Fruit fly (Drosophila melanogaster) whole organism, prepupa: Measurements from ENCODE around the gene CG13365.

Experiments used
- Blimp-1 ChIP-seq: fragments of 200-800 bp; sonication (Bioruptor generic); optimal IDR thresholded peaks from 3 replicates; lab custom pipeline; 2017; ENCODE audit warnings: missing biosample characterization, missing genetic modification characterization, mild to moderate bottlenecking, moderate library complexity, missing genetic modification reagents
- CG10631 ChIP-seq: fragments of 200-800 bp; sonication (Bioruptor generic); optimal IDR thresholded peaks from 2 replicates; lab custom pipeline; 2016; ENCODE audit warnings: missing biosample characterization, missing genetic modification characterization
- CG11902 ChIP-seq: fragments of 200-800 bp; sonication (Bioruptor generic); optimal IDR thresholded peaks from 3 replicates; lab custom pipeline; 2016; ENCODE audit warnings: missing biosample characterization, missing genetic modification characterization
- CG15336 ChIP-seq: fragments of 200-800 bp; sonication (Bioruptor generic); IDR thresholded peaks from 2 replicates; pipeline ENCODE4 v1.3.6; 2022; ENCODE audit warnings: missing biosample characterization, missing genetic modification characterization
- CG1621 ChIP-seq: fragments of 200-800 bp; sonication (Bioruptor generic); optimal IDR thresholded peaks from 3 replicates; lab custom pipeline; 2018; ENCODE audit warnings: missing biosample characterization, mild to moderate bottlenecking, missing genetic modification characterization
- CG16779 ChIP-seq: fragments of 200-800 bp; sonication (Bioruptor generic); optimal IDR thresholded peaks from 3 replicates; lab custom pipeline; 2017; ENCODE audit warnings: missing biosample characterization, mild to moderate bottlenecking, missing genetic modification characterization
- CG3032 ChIP-seq: fragments of 200-800 bp; optimal IDR thresholded peaks from 2 replicates; lab custom pipeline; 2019; ENCODE audit warnings: missing biosample characterization, mild to moderate bottlenecking, missing genetic modification characterization, moderate library complexity
- CG31627 ChIP-seq: fragments of 200-800 bp; sonication (Bioruptor generic); optimal IDR thresholded peaks from 3 replicates; lab custom pipeline; 2016; ENCODE audit warnings: missing biosample characterization, missing genetic modification characterization
- CG32006 ChIP-seq: fragments of 200-800 bp; sonication (Bioruptor generic); optimal IDR thresholded peaks from 3 replicates; lab custom pipeline; 2017; ENCODE audit warnings: missing biosample characterization, mild to moderate bottlenecking, missing genetic modification characterization
- CG34406 ChIP-seq: fragments of 200-800 bp; sonication (Bioruptor generic); optimal IDR thresholded peaks from 3 replicates; lab custom pipeline; 2016; ENCODE audit warnings: missing biosample characterization, missing genetic modification characterization
- CG3919 ChIP-seq: fragments of 200-800 bp; sonication (Bioruptor generic); optimal IDR thresholded peaks from 3 replicates; lab custom pipeline; 2016; ENCODE audit warnings: missing biosample characterization, missing genetic modification characterization
- CG4318 ChIP-seq: fragments of 200-800 bp; sonication (Bioruptor generic); optimal IDR thresholded peaks from 3 replicates; lab custom pipeline; 2017; ENCODE audit warnings: missing biosample characterization, mild to moderate bottlenecking, missing genetic modification characterization
- CG6163 ChIP-seq: fragments of 200-800 bp; sonication (Bioruptor generic); IDR thresholded peaks from 3 replicates; pipeline ENCODE4 v1.3.6; 2022; ENCODE audit warnings: missing biosample characterization, missing genetic modification characterization
- CG6808 ChIP-seq: fragments of 200-800 bp; sonication (Bioruptor generic); optimal IDR thresholded peaks from 3 replicates; lab custom pipeline; 2017; ENCODE audit warnings: missing biosample characterization, missing genetic modification characterization, mild to moderate bottlenecking, moderate library complexity, missing genetic modification reagents
- CG6854 ChIP-seq: fragments of 200-800 bp; sonication (Bioruptor generic); optimal IDR thresholded peaks from 2 replicates; lab custom pipeline; 2017; ENCODE audit warnings: missing biosample characterization, mild to moderate bottlenecking, missing genetic modification characterization
- CG8119 ChIP-seq: fragments of 200-800 bp; sonication (Bioruptor generic); IDR thresholded peaks from 3 replicates; pipeline ENCODE4 v1.3.6; 2022; ENCODE audit warnings: missing biosample characterization, missing genetic modification characterization
- CG9139 ChIP-seq: fragments of 200-800 bp; sonication (Bioruptor generic); optimal IDR thresholded peaks from 3 replicates; lab custom pipeline; 2017; ENCODE audit warnings: missing biosample characterization, mild to moderate bottlenecking, missing genetic modification characterization
- Eip78C ChIP-seq: fragments of 200-800 bp; sonication (Bioruptor generic); peaks from one replicate; lab custom pipeline; 2016; ENCODE audit warnings: missing biosample characterization, missing genetic modification characterization
- Eip93F ChIP-seq: fragments of 200-800 bp; sonication (Bioruptor generic); optimal IDR thresholded peaks from 2 replicates; lab custom pipeline; 2016; ENCODE audit warnings: missing biosample characterization, mild to moderate bottlenecking, missing genetic modification characterization
- Ets96B ChIP-seq: fragments of 200-800 bp; optimal IDR thresholded peaks from 2 replicates; lab custom pipeline; 2019; ENCODE audit warnings: missing biosample characterization, mild to moderate bottlenecking, missing genetic modification characterization, moderate library complexity
- Gug ChIP-seq: fragments of 200-800 bp; sonication (Bioruptor generic); IDR thresholded peaks from 2 replicates; pipeline ENCODE4 v1.3.6; 2022; ENCODE audit warnings: missing biosample characterization, missing genetic modification characterization
- Hr39 ChIP-seq: fragments of 200-800 bp; sonication (Bioruptor generic); optimal IDR thresholded peaks from 2 replicates; lab custom pipeline; 2016; ENCODE audit warnings: missing biosample characterization, missing genetic modification characterization
- Hr4 ChIP-seq: fragments of 200-800 bp; sonication (Bioruptor generic); optimal IDR thresholded peaks from 3 replicates; lab custom pipeline; 2016; ENCODE audit warnings: missing biosample characterization, missing genetic modification characterization
- Met ChIP-seq: fragments of 200-800 bp; sonication (Bioruptor generic); optimal IDR thresholded peaks from 3 replicates; lab custom pipeline; 2016; ENCODE audit warnings: missing biosample characterization, missing genetic modification characterization
- Smox ChIP-seq: fragments of 200-800 bp; sonication (Bioruptor generic); optimal IDR thresholded peaks from 3 replicates; lab custom pipeline; 2016; ENCODE audit warnings: missing biosample characterization, missing genetic modification characterization
- Sox102F ChIP-seq: fragments of 200-800 bp; sonication (Bioruptor generic); optimal IDR thresholded peaks from 2 replicates; lab custom pipeline; 2016; ENCODE audit warnings: missing biosample characterization, mild to moderate bottlenecking, missing genetic modification characterization
- Sox14 ChIP-seq: fragments of 200-800 bp; sonication (Bioruptor generic); optimal IDR thresholded peaks from 3 replicates; lab custom pipeline; 2016; ENCODE audit warnings: missing biosample characterization, missing genetic modification characterization
- achi ChIP-seq: fragments of 200-800 bp; sonication (Bioruptor generic); optimal IDR thresholded peaks from 3 replicates; lab custom pipeline; 2016; ENCODE audit warnings: missing biosample characterization, missing genetic modification characterization
- acj6 ChIP-seq: fragments of 200-800 bp; sonication (Bioruptor generic); optimal IDR thresholded peaks from 3 replicates; lab custom pipeline; 2016; ENCODE audit warnings: missing biosample characterization, missing genetic modification characterization
- cyc ChIP-seq: fragments of 200-800 bp; sonication (Bioruptor generic); optimal IDR thresholded peaks from 3 replicates; lab custom pipeline; 2016; ENCODE audit warnings: missing biosample characterization, missing genetic modification characterization
- dsx ChIP-seq: fragments of 200-800 bp; optimal IDR thresholded peaks from 3 replicates; lab custom pipeline; 2019; ENCODE audit warnings: missing biosample characterization, mild to moderate bottlenecking, missing genetic modification characterization, moderate library complexity; ENCODE audit not compliant: poor library complexity, severe bottlenecking
- eg ChIP-seq: fragments of 200-800 bp; sonication (Bioruptor generic); IDR thresholded peaks from 3 replicates; pipeline ENCODE4 v1.3.6; 2022; ENCODE audit warnings: missing biosample characterization, missing genetic modification characterization
- esn ChIP-seq: fragments of 200-800 bp; sonication (Bioruptor generic); optimal IDR thresholded peaks from 2 replicates; lab custom pipeline; 2016; ENCODE audit warnings: missing biosample characterization, mild to moderate bottlenecking, missing genetic modification characterization, moderate library complexity
- fd59A ChIP-seq: fragments of 200-800 bp; sonication (Bioruptor generic); optimal IDR thresholded peaks from 2 replicates; lab custom pipeline; 2017; ENCODE audit warnings: missing biosample characterization, mild to moderate bottlenecking, missing genetic modification characterization, missing genetic modification reagents
- fd85E ChIP-seq: fragments of 200-800 bp; sonication (Bioruptor generic); optimal IDR thresholded peaks from 3 replicates; lab custom pipeline; 2016; ENCODE audit warnings: missing biosample characterization, missing genetic modification characterization
- fkh ChIP-seq: fragments of 200-800 bp; sonication (Bioruptor generic); optimal IDR thresholded peaks from 3 replicates; lab custom pipeline; 2017; ENCODE audit warnings: missing biosample characterization, mild to moderate bottlenecking, missing genetic modification characterization, moderate library complexity
- lz ChIP-seq: fragments of 200-800 bp; sonication (Bioruptor generic); optimal IDR thresholded peaks from 3 replicates; lab custom pipeline; 2016; ENCODE audit warnings: missing biosample characterization, missing genetic modification characterization
- net ChIP-seq: fragments of 200-800 bp; sonication (Bioruptor generic); optimal IDR thresholded peaks from 3 replicates; lab custom pipeline; 2016; ENCODE audit warnings: missing biosample characterization, missing genetic modification characterization
- pdm3 ChIP-seq: fragments of 200-800 bp; sonication (Bioruptor generic); optimal IDR thresholded peaks from 3 replicates; lab custom pipeline; 2016; ENCODE audit warnings: missing biosample characterization, missing genetic modification characterization
- salr ChIP-seq, 2 experiments: fragments of 200-800 bp; sonication (Bioruptor generic); optimal IDR thresholded peaks; 3 replicates each; lab custom pipeline; 2016 to 2018; ENCODE audit warnings: missing biosample characterization in 2 of 2, missing genetic modification characterization in 2 of 2, mild to moderate bottlenecking in 1 of 2
- spab ChIP-seq: fragments of 200-800 bp; sonication (Bioruptor generic); optimal IDR thresholded peaks from 2 replicates; lab custom pipeline; 2017; ENCODE audit warnings: missing biosample characterization, mild to moderate bottlenecking, missing genetic modification characterization, missing genetic modification reagents
- svp ChIP-seq: fragments of 200-800 bp; sonication (Bioruptor generic); peaks from one replicate; lab custom pipeline; 2016; ENCODE audit warnings: missing biosample characterization, missing genetic modification characterization
- topi ChIP-seq: fragments of 200-800 bp; sonication (Bioruptor generic); optimal IDR thresholded peaks from 3 replicates; lab custom pipeline; 2016; ENCODE audit warnings: missing biosample characterization, missing genetic modification characterization
- vri ChIP-seq: fragments of 200-800 bp; sonication (Bioruptor generic); optimal IDR thresholded peaks from 3 replicates; lab custom pipeline; 2016; ENCODE audit warnings: missing biosample characterization, mild to moderate bottlenecking, missing genetic modification characterization

Gene CG13365

DNA sequence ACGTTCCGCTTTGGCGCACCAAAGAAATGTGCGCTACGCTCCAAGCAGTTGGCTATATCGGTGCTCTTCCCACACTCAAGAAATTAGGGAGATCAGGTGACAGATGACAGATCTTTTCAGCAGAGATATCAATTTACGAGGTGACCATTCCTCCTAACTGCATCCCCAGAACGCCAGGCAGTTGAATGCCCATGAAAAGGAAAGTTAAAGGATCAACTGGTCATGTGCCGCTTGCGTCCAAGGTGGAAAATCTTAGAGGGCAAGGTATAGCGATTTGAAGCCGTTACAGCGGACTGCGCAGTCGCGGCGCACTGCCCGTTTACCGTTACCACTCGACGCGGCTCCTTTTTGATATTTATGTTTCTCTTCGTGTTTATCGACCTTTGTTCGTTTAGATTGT is 2.4 kb downstream of the CG13365 start (continued):
- TF ChIP-seq vri (no peak), pdm3 (GFP tag; lab: Kevin White, UChicago) (no peak), Ets96B (no peak), CG11902 (no peak), CG6808 (GFP tag; lab: Kevin White, UChicago) (no peak), Met (no peak), CG31627 (GFP tag; lab: Kevin White, UChicago) (peak; percentile 2), Hr39 (peak; percentile 5), CG6163 (no peak), salr (GFP tag; optimal IDR thresholded peaks at IDR 0.05; lab: Kevin White, UChicago) (no peak), CG15336 (GFP tag; lab: Robert Waterston, UW) (peak; percentile 39; the same call in 1 of the 2 replicates), Hr4 (GFP tag; lab: Kevin White, UChicago) (peak; percentile 10), net (no peak), topi (GFP tag; lab: Kevin White, UChicago) (no peak), dsx (no peak), fd59A (GFP tag; lab: Kevin White, UChicago) (no peak), CG9139 (GFP tag; lab: Kevin White, UChicago) (no peak), CG10631 (GFP tag; lab: Kevin White, UChicago) (no peak), spab (GFP tag; lab: Kevin White, UChicago) (no peak), CG6854 (GFP tag; lab: Kevin White, UChicago) (no peak), CG3919 (no peak), Eip78C (GFP tag; lab: Kevin White, UChicago) (peak; percentile 2), CG8119 (no peak), CG3032 (tag; lab: Kevin White, UChicago) (no peak), CG4318 (GFP tag; lab: Kevin White, UChicago) (no peak), CG16779 (tag; lab: Kevin White, UChicago) (no peak), Sox14 (no peak), Smox (no peak), CG34406 (GFP tag; lab: Kevin White, UChicago) (no peak), Blimp-1 (GFP tag; lab: Kevin White, UChicago) (no peak), eg (no peak), Sox102F (GFP tag; lab: Kevin White, UChicago) (no peak), lz (peak; percentile 21), achi (GFP tag; lab: Kevin White, UChicago) (no peak), Eip93F (no peak), CG1621 (no peak), CG32006 (GFP tag; lab: Kevin White, UChicago) (peak; percentile 59)

dm6 chrX:617477-617795 is 3.6 kb downstream of the CG13365 start:
- TF ChIP-seq CG6808 (GFP tag; lab: Kevin White, UChicago), result no peak
- TF ChIP-seq fd85E, result no peak
- TF ChIP-seq CG1621, result peak; percentile 85
- no peak for TF ChIP-seq CG31627 (GFP tag; lab: Kevin White, UChicago)
- TF ChIP-seq Met, result no peak
- peak; percentile 2 for TF ChIP-seq Hr39
- TF ChIP-seq dsx, result peak; percentile 64
- TF ChIP-seq Sox14, result peak; percentile 13
- no peak for TF ChIP-seq eg
- peak; percentile 54 for TF ChIP-seq fkh (GFP tag; lab: Kevin White, UChicago)
- no peak for TF ChIP-seq acj6 (GFP tag; lab: Kevin White, UChicago)
- TF ChIP-seq svp (GFP tag; lab: Kevin White, UChicago), result no peak
- TF ChIP-seq cyc (GFP tag; lab: Kevin White, UChicago), result no peak
- TF ChIP-seq CG10631 (GFP tag; lab: Kevin White, UChicago), result no peak
- TF ChIP-seq Eip78C (GFP tag; lab: Kevin White, UChicago), result peak; percentile 7
- no peak for TF ChIP-seq CG3032 (tag; lab: Kevin White, UChicago)
- no peak for TF ChIP-seq vri
- no peak for TF ChIP-seq Gug (GFP tag; lab: Robert Waterston, UW)
- no peak for TF ChIP-seq net
- TF ChIP-seq Blimp-1 (GFP tag; lab: Kevin White, UChicago), result no peak
- no peak for TF ChIP-seq esn (GFP tag; lab: Kevin White, UChicago)
